Worm (Caenorhabditis elegans) whole organism, L4/young adult: ENCODE results near the gene C06E4.3.

Source experiments
- W03F9.2 ChIP-seq: fragments of 150-350 bp; optimal IDR thresholded peaks from 2 replicates; lab custom pipeline; 2014; ENCODE audit warnings: missing biosample characterization, missing genetic modification characterization
- dao-5 ChIP-seq: sonication (generic microtip); optimal IDR thresholded peaks from 2 replicates; lab custom pipeline; 2016; ENCODE audit warnings: missing genotype, missing genetic modification characterization, moderate library complexity, missing compliant biosample characterization
- him-1 ChIP-seq: sonication (generic microtip); optimal IDR thresholded peaks from 2 replicates; lab custom pipeline; 2016; ENCODE audit warnings: missing genotype, missing genetic modification reagents, missing genetic modification characterization, missing compliant biosample characterization

Gene C06E4.3

ce11 chrIV:7260587-7260986, at the start of gene C06E4.3:
Gene C06E4.3, plus strand, starts transcription at chrIV:7260875.
- TF ChIP-seq W03F9.2 (tag; lab: Kevin White, UChicago) = no peak

- TF ChIP-seq W03F9.2 (tag; lab: Kevin White, UChicago) (no peak), him-1 (tag; lab: Kevin White, UChicago) (no peak), dao-5 (tag; lab: Kevin White, UChicago) (no peak)
Observed at ce11 chrIV:7211313-7211712, 49.4 kb upstream of the C06E4.3 start.

ce11 chrIV:7212769-7213168, 47.9 kb upstream of the C06E4.3 start:
- TF ChIP-seq dao-5 (tag; lab: Kevin White, UChicago) (no peak), him-1 (tag; lab: Kevin White, UChicago) (no peak), W03F9.2 (tag; lab: Kevin White, UChicago) (no peak)

ce11 chrIV:7216210-7216609, 44.5 kb upstream of the C06E4.3 start:
- TF ChIP-seq him-1 (tag; lab: Kevin White, UChicago) = no peak
- no peak for TF ChIP-seq W03F9.2 (tag; lab: Kevin White, UChicago)
- TF ChIP-seq dao-5 (tag; lab: Kevin White, UChicago) = no peak

- no peak for TF ChIP-seq dao-5 (tag; lab: Kevin White, UChicago)
- no peak for TF ChIP-seq him-1 (tag; lab: Kevin White, UChicago)
- TF ChIP-seq W03F9.2 (tag; lab: Kevin White, UChicago) = no peak
Observed at ce11 chrIV:7219398-7220087, 41.1 kb upstream of the C06E4.3 start, which contains the start of the genes glb-23 and R13A1.1. Gene glb-23, minus strand, starts transcription at chrIV:7219498. Gene R13A1.1, plus strand, starts transcription at chrIV:7220037.

ce11 chrIV:7222088-7222487, 38.6 kb upstream of the C06E4.3 start:
- TF ChIP-seq W03F9.2 (tag; lab: Kevin White, UChicago) (no peak), dao-5 (tag; lab: Kevin White, UChicago) (no peak), him-1 (tag; lab: Kevin White, UChicago) (no peak)

ce11 chrIV:7227072-7227471, 33.6 kb upstream of the C06E4.3 start, which contains the start of gene R13A1.10:
Gene R13A1.10, minus strand, starts transcription at chrIV:7227172.
- TF ChIP-seq dao-5 (tag; lab: Kevin White, UChicago) = no peak
- TF ChIP-seq him-1 (tag; lab: Kevin White, UChicago) = no peak
- no peak for TF ChIP-seq W03F9.2 (tag; lab: Kevin White, UChicago)

- TF ChIP-seq him-1 (tag; lab: Kevin White, UChicago) = no peak
- no peak for TF ChIP-seq dao-5 (tag; lab: Kevin White, UChicago)
- no peak for TF ChIP-seq W03F9.2 (tag; lab: Kevin White, UChicago)
Observed at ce11 chrIV:7228208-7228607, 32.5 kb upstream of the C06E4.3 start, which contains the start of gene D2024.5. Gene D2024.5, minus strand, starts transcription at chrIV:7228308.

ce11 chrIV:7230198-7230597, 30.5 kb upstream of the C06E4.3 start, which contains the start of gene cap-1:
Gene cap-1, minus strand, starts transcription at chrIV:7230223.
- peak; percentile 91 for TF ChIP-seq W03F9.2 (tag; lab: Kevin White, UChicago)
- TF ChIP-seq dao-5 (tag; lab: Kevin White, UChicago) = no peak

- TF ChIP-seq dao-5 (tag; lab: Kevin White, UChicago) = no peak
- TF ChIP-seq W03F9.2 (tag; lab: Kevin White, UChicago) = no peak
Observed at ce11 chrIV:7230935-7231334, 29.7 kb upstream of the C06E4.3 start, which contains the start of gene D2024.4. Gene D2024.4, plus strand, starts transcription at chrIV:7231235.

- TF ChIP-seq dao-5 (tag; lab: Kevin White, UChicago) (no peak), W03F9.2 (tag; lab: Kevin White, UChicago) (no peak), him-1 (tag; lab: Kevin White, UChicago) (no peak)
Observed at ce11 chrIV:7233566-7234014, 27.1 kb upstream of the C06E4.3 start.

ce11 chrIV:7234623-7235022, 26.1 kb upstream of the C06E4.3 start:
- TF ChIP-seq dao-5 (tag; lab: Kevin White, UChicago) (no peak), W03F9.2 (tag; lab: Kevin White, UChicago) (no peak), him-1 (tag; lab: Kevin White, UChicago) (no peak)

- no peak for TF ChIP-seq W03F9.2 (tag; lab: Kevin White, UChicago)
- no peak for TF ChIP-seq dao-5 (tag; lab: Kevin White, UChicago)
- no peak for TF ChIP-seq him-1 (tag; lab: Kevin White, UChicago)
Observed at ce11 chrIV:7235382-7235917, 25.2 kb upstream of the C06E4.3 start.
